Worm (Caenorhabditis elegans) whole organism, L1 larva: ENCODE measurements around the gene hlh-12.

Source experiments
- C04F5.9 ChIP-seq: sonication (generic microtip); optimal IDR thresholded peaks from 2 replicates; lab custom pipeline; 2016; ENCODE audit warnings: missing genetic modification characterization, missing compliant biosample characterization
- C16A3.4 ChIP-seq: fragments of 150-350 bp; optimal IDR thresholded peaks from 2 replicates; lab custom pipeline; 2014; ENCODE audit warnings: missing biosample characterization, missing genetic modification characterization
- Y116A8C.19 ChIP-seq: sonication (generic microtip); optimal IDR thresholded peaks from 2 replicates; lab custom pipeline; 2016; ENCODE audit warnings: missing compliant biosample characterization, missing genetic modification characterization, borderline replicate concordance
- aha-1 ChIP-seq: fragments of 150-350 bp; optimal IDR thresholded peaks from 2 replicates; lab custom pipeline; 2014; ENCODE audit warnings: missing biosample characterization, missing genetic modification characterization
- aly-2 ChIP-seq: fragments of 150-350 bp; optimal IDR thresholded peaks from 2 replicates; lab custom pipeline; 2014; ENCODE audit warnings: missing biosample characterization, missing genetic modification characterization
- ama-1 ChIP-seq: fragments of 150-350 bp; optimal IDR thresholded peaks from 2 replicates; lab custom pipeline; 2014
- blmp-1 ChIP-seq: fragments of 150-350 bp; optimal IDR thresholded peaks from 2 replicates; lab custom pipeline; 2014; ENCODE audit warnings: missing biosample characterization, missing genetic modification characterization
- ceh-63 ChIP-seq: fragments of 200-800 bp; sonication (Bioruptor generic); optimal IDR thresholded peaks from 2 replicates; lab custom pipeline; 2018; ENCODE audit warnings: mild to moderate bottlenecking, missing genetic modification characterization, missing compliant biosample characterization
- ceh-8 ChIP-seq: fragments of 200-800 bp; sonication (Bioruptor generic); optimal IDR thresholded peaks from 2 replicates; lab custom pipeline; 2018; ENCODE audit warnings: mild to moderate bottlenecking, missing genetic modification characterization, moderate library complexity, missing compliant biosample characterization
- ceh-88 ChIP-seq: fragments of 200-800 bp; sonication (Bioruptor generic); IDR thresholded peaks from 2 replicates; pipeline ENCODE4 v1.3.6; 2022; ENCODE audit warnings: missing genetic modification characterization, missing compliant biosample characterization
- dpl-1 ChIP-seq, 3 experiments: fragments of 150-350 bp in 2 of 3; sonication (generic microtip) in 1 of 3; optimal IDR thresholded peaks; 2 replicates each; lab custom pipeline; 2014 to 2017; ENCODE audit warnings: missing biosample characterization in 3 of 3, missing genetic modification characterization in 3 of 3, missing genetic modification reagents in 3 of 3
- dsc-1 ChIP-seq: sonication (generic microtip); optimal IDR thresholded peaks from 2 replicates; lab custom pipeline; 2016; ENCODE audit warnings: mild to moderate bottlenecking, missing genetic modification characterization, missing compliant biosample characterization
- efl-3 ChIP-seq: fragments of 200-800 bp; sonication (Bioruptor generic); optimal IDR thresholded peaks from 2 replicates; lab custom pipeline; 2018; ENCODE audit warnings: mild to moderate bottlenecking, missing genetic modification characterization, missing compliant biosample characterization
- egl-27 ChIP-seq, 2 experiments: fragments of 150-350 bp in 1 of 2; sonication (generic microtip); optimal IDR thresholded peaks; 3 replicates each; lab custom pipeline; 2017 to 2018; ENCODE audit warnings: missing biosample characterization in 2 of 2, missing genetic modification characterization in 2 of 2, missing genetic modification reagents in 2 of 2
- elt-2 ChIP-seq: sonication (generic microtip); optimal IDR thresholded peaks from 2 replicates; lab custom pipeline; 2016; ENCODE audit warnings: missing genetic modification characterization, mild to moderate bottlenecking, inconsistent platforms, missing compliant biosample characterization, missing genetic modification reagents
- elt-3 ChIP-seq, 6 experiments: fragments of 150-350 bp in 1 of 6; sonication (generic microtip); optimal IDR thresholded peaks; 2 replicates each; lab custom pipeline; 2017 to 2018; ENCODE audit warnings: missing biosample characterization in 6 of 6, missing genetic modification characterization in 6 of 6, inconsistent platforms in 1 of 6
- ets-5 ChIP-seq: fragments of 200-800 bp; sonication (Bioruptor generic); IDR thresholded peaks from 2 replicates; pipeline ENCODE4 v1.3.6; 2022; ENCODE audit warnings: missing genetic modification characterization, missing compliant biosample characterization
- fkh-10 ChIP-seq: sonication (generic microtip); optimal IDR thresholded peaks from 2 replicates; lab custom pipeline; 2017; ENCODE audit warnings: missing biosample characterization, missing genetic modification reagents, missing genetic modification characterization
- fkh-8 ChIP-seq: sonication (generic microtip); optimal IDR thresholded peaks from 2 replicates; lab custom pipeline; 2016; ENCODE audit warnings: mild to moderate bottlenecking, missing genetic modification characterization, missing compliant biosample characterization
- fos-1 ChIP-seq: fragments of 150-350 bp; optimal IDR thresholded peaks from 2 replicates; lab custom pipeline; 2014; ENCODE audit warnings: missing biosample characterization, missing genetic modification characterization
- irx-1 ChIP-seq: sonication (generic microtip); optimal IDR thresholded peaks from 2 replicates; lab custom pipeline; 2016; ENCODE audit warnings: missing genetic modification characterization, missing compliant biosample characterization
- isw-1 ChIP-seq: fragments of 200-800 bp; sonication (Bioruptor generic); IDR thresholded peaks from 2 replicates; pipeline ENCODE4 v1.3.6; 2022; ENCODE audit warnings: missing genetic modification characterization, missing compliant biosample characterization
- lin-15B ChIP-seq: fragments of 150-350 bp; sonication (generic microtip); optimal IDR thresholded peaks from 3 replicates; lab custom pipeline; 2014; ENCODE audit warnings: missing biosample characterization, missing genetic modification characterization
- lir-3 ChIP-seq: sonication (generic microtip); optimal IDR thresholded peaks from 2 replicates; lab custom pipeline; 2016; ENCODE audit warnings: mild to moderate bottlenecking, missing genetic modification characterization, moderate library complexity, missing compliant biosample characterization; ENCODE audit not compliant: poor library complexity
- lsy-2 ChIP-seq, 2 experiments: fragments of 150-350 bp; optimal IDR thresholded peaks; 2 replicates each; lab custom pipeline; 2014; ENCODE audit warnings: missing biosample characterization in 2 of 2, missing genetic modification characterization in 2 of 2
- mab-9 ChIP-seq: fragments of 200-800 bp; sonication (Bioruptor generic); IDR thresholded peaks from 2 replicates; pipeline ENCODE4 v1.3.6; 2022; ENCODE audit warnings: missing genetic modification reagents, missing genetic modification characterization, missing compliant biosample characterization
- mdl-1 ChIP-seq, 2 experiments: fragments of 150-350 bp; optimal IDR thresholded peaks; 2 replicates each; lab custom pipeline; 2014 to 2017; ENCODE audit warnings: missing biosample characterization in 2 of 2, missing genetic modification characterization in 2 of 2, inconsistent platforms in 1 of 2
- nhr-19 ChIP-seq: fragments of 200-800 bp; sonication (Bioruptor generic); conservative IDR thresholded peaks from 2 replicates; pipeline ENCODE4 v1.3.6; 2022; ENCODE audit warnings: missing genetic modification characterization, missing compliant biosample characterization
- nhr-20 ChIP-seq: sonication (generic microtip); optimal IDR thresholded peaks from 2 replicates; lab custom pipeline; 2016; ENCODE audit warnings: mild to moderate bottlenecking, missing genetic modification characterization, missing compliant biosample characterization
- nhr-237 ChIP-seq: fragments of 150-350 bp; optimal IDR thresholded peaks from 2 replicates; lab custom pipeline; 2014; ENCODE audit warnings: missing biosample characterization, missing genetic modification characterization
- nhr-71 ChIP-seq: sonication (generic microtip); optimal IDR thresholded peaks from 2 replicates; lab custom pipeline; 2016; ENCODE audit warnings: mild to moderate bottlenecking, missing genetic modification characterization, moderate library complexity, missing compliant biosample characterization
- nhr-84 ChIP-seq: sonication (generic microtip); optimal IDR thresholded peaks from 2 replicates; lab custom pipeline; 2017; ENCODE audit warnings: missing biosample characterization, missing genetic modification characterization
- nhr-90 ChIP-seq: sonication (generic microtip); optimal IDR thresholded peaks from 2 replicates; lab custom pipeline; 2016; ENCODE audit warnings: mild to moderate bottlenecking, missing genetic modification characterization, missing compliant biosample characterization; ENCODE audit not compliant: poor library complexity
- pax-3 ChIP-seq: fragments of 200-800 bp; sonication (Bioruptor generic); optimal IDR thresholded peaks from 2 replicates; lab custom pipeline; 2018; ENCODE audit warnings: mild to moderate bottlenecking, missing genetic modification characterization, moderate library complexity, missing compliant biosample characterization
- pqm-1 ChIP-seq: sonication (generic microtip); optimal IDR thresholded peaks from 3 replicates; lab custom pipeline; 2017; ENCODE audit warnings: missing biosample characterization, missing genetic modification characterization
- rnt-1 ChIP-seq: sonication (generic microtip); optimal IDR thresholded peaks from 2 replicates; lab custom pipeline; 2016; ENCODE audit warnings: mild to moderate bottlenecking, missing genetic modification characterization, moderate library complexity, missing compliant biosample characterization
- skn-1 ChIP-seq: fragments of 150-350 bp; optimal IDR thresholded peaks from 2 replicates; lab custom pipeline; 2014; ENCODE audit warnings: missing biosample characterization, missing genetic modification characterization
- snu-23 ChIP-seq: sonication (generic microtip); optimal IDR thresholded peaks from 2 replicates; lab custom pipeline; 2016; ENCODE audit warnings: missing genetic modification characterization, missing compliant biosample characterization
- sox-4 ChIP-seq: sonication (generic microtip); optimal IDR thresholded peaks from 2 replicates; lab custom pipeline; 2016; ENCODE audit warnings: missing genetic modification characterization, missing compliant biosample characterization
- sup-37 ChIP-seq: fragments of 200-800 bp; sonication (Bioruptor generic); optimal IDR thresholded peaks from 2 replicates; lab custom pipeline; 2018; ENCODE audit warnings: mild to moderate bottlenecking, missing genetic modification characterization, missing compliant biosample characterization
- tbx-2 ChIP-seq: sonication (generic microtip); optimal IDR thresholded peaks from 2 replicates; lab custom pipeline; 2016; ENCODE audit warnings: missing genetic modification characterization, missing compliant biosample characterization
- tlp-1 ChIP-seq: fragments of 150-350 bp; optimal IDR thresholded peaks from 2 replicates; lab custom pipeline; 2014; ENCODE audit warnings: missing biosample characterization, missing genetic modification characterization
- unc-130 ChIP-seq: fragments of 150-350 bp; optimal IDR thresholded peaks from 2 replicates; lab custom pipeline; 2017; ENCODE audit warnings: missing biosample characterization, missing genetic modification characterization, inconsistent platforms
- unc-30 ChIP-seq: sonication (generic microtip); optimal IDR thresholded peaks from 2 replicates; lab custom pipeline; 2017; ENCODE audit warnings: missing biosample characterization, missing genetic modification characterization
- unc-86 ChIP-seq: sonication (generic microtip); optimal IDR thresholded peaks from 2 replicates; lab custom pipeline; 2016; ENCODE audit warnings: missing genetic modification characterization, missing compliant biosample characterization
- unc-98 ChIP-seq: fragments of 200-800 bp; sonication (Bioruptor generic); IDR thresholded peaks from 2 replicates; pipeline ENCODE4 v1.3.6; 2022; ENCODE audit warnings: missing genetic modification characterization, missing compliant biosample characterization
- vab-15 ChIP-seq: sonication (generic microtip); optimal IDR thresholded peaks from 2 replicates; lab custom pipeline; 2017; ENCODE audit warnings: missing genotype, mild to moderate bottlenecking, missing genetic modification characterization, missing compliant biosample characterization
- xbp-1 ChIP-seq: sonication (generic microtip); optimal IDR thresholded peaks from 2 replicates; lab custom pipeline; 2016; ENCODE audit warnings: missing genetic modification characterization, missing compliant biosample characterization
- zag-1 ChIP-seq: fragments of 150-350 bp; optimal IDR thresholded peaks from 2 replicates; lab custom pipeline; 2014; ENCODE audit warnings: missing biosample characterization, missing genetic modification characterization
- ztf-11 ChIP-seq, 2 experiments: sonication (generic microtip); optimal IDR thresholded peaks; 2 replicates each; lab custom pipeline; 2016 to 2017; ENCODE audit warnings: missing genetic modification characterization in 2 of 2, missing biosample characterization in 1 of 2, missing compliant biosample characterization in 1 of 2
- ztf-4 ChIP-seq: fragments of 150-350 bp; optimal IDR thresholded peaks from 2 replicates; lab custom pipeline; 2014; ENCODE audit warnings: missing biosample characterization, missing genetic modification characterization

The hlh-12 gene

ce11 chrIV:8528345-8528744 is 49.1 kb upstream of the hlh-12 start (continued):
- TF ChIP-seq sox-4 (tag; lab: Kevin White, UChicago) (no peak), fkh-8 (tag; lab: Kevin White, UChicago) (no peak), nhr-237 (tag; lab: Kevin White, UChicago) (no peak), xbp-1 (tag; lab: Kevin White, UChicago) (no peak), ceh-63 (GFP tag; lab: Kevin White, UChicago) (no peak), ceh-88 (GFP tag; lab: Robert Waterston, UW) (no peak), egl-27 (tag; optimal IDR thresholded peaks at IDR 0.05; lab: Kevin White, UChicago) (no peak), irx-1 (tag; lab: Kevin White, UChicago) (no peak), mdl-1 (tag; optimal IDR thresholded peaks at IDR 0.05; lab: Kevin White, UChicago) (peak in 1 of 2 experiments; percentile 87), pqm-1 (tag; lab: Kevin White, UChicago) (no peak), mab-9 (no peak), isw-1 (GFP tag; lab: Robert Waterston, UW) (no peak), rnt-1 (tag; lab: Kevin White, UChicago) (no peak), C16A3.4 (no peak), unc-30 (tag; lab: Kevin White, UChicago) (no peak), dpl-1 (GFP tag; optimal IDR thresholded peaks at IDR 0.05; lab: Kevin White, UChicago) (no peak), skn-1 (tag; lab: Kevin White, UChicago) (no peak), C04F5.9 (tag; lab: Kevin White, UChicago) (no peak), elt-2 (tag; lab: Kevin White, UChicago) (peak; percentile 89), ceh-8 (GFP tag; lab: Kevin White, UChicago) (no peak), tlp-1 (tag; lab: Kevin White, UChicago) (no peak), lin-15B (tag; lab: Kevin White, UChicago) (no peak), nhr-71 (tag; lab: Kevin White, UChicago) (peak; percentile 55), aly-2 (tag; lab: Kevin White, UChicago) (no peak), zag-1 (tag; lab: Kevin White, UChicago) (no peak), nhr-90 (peak; percentile 62), ztf-4 (peak; percentile 32), ama-1 (lab: Kevin White, UChicago) (no peak), fos-1 (tag; lab: Kevin White, UChicago) (no peak), sup-37 (GFP tag; lab: Kevin White, UChicago) (no peak), unc-130 (tag; lab: Kevin White, UChicago) (peak; percentile 72)

ce11 chrIV:8527598-8528012 is 48.4 kb upstream of the hlh-12 start:
- TF ChIP-seq tbx-2 (tag; lab: Kevin White, UChicago), result peak; percentile 90
- TF ChIP-seq vab-15 (tag; lab: Kevin White, UChicago), result peak; percentile 78
- no peak for TF ChIP-seq ztf-11 (tag; optimal IDR thresholded peaks at IDR 0.05; lab: Kevin White, UChicago)
- peak; percentile 28 for TF ChIP-seq rnt-1 (tag; lab: Kevin White, UChicago)
- peak; percentile 48 for TF ChIP-seq lir-3 (tag; lab: Kevin White, UChicago)
- TF ChIP-seq Y116A8C.19, result no peak
- no peak for TF ChIP-seq dsc-1 (tag; lab: Kevin White, UChicago)
- TF ChIP-seq lsy-2 (tag; optimal IDR thresholded peaks at IDR 0.05; lab: Kevin White, UChicago), result peak; percentile 60 to 84
- peak; percentile 12 for TF ChIP-seq C04F5.9 (tag; lab: Kevin White, UChicago)
- TF ChIP-seq nhr-237 (tag; lab: Kevin White, UChicago), result no peak
- TF ChIP-seq unc-98 (GFP tag; lab: Robert Waterston, UW), result no peak
- TF ChIP-seq zag-1 (tag; lab: Kevin White, UChicago), result no peak
- TF ChIP-seq aha-1, result no peak
- no peak for TF ChIP-seq fos-1 (tag; lab: Kevin White, UChicago)
- peak; percentile 100 for TF ChIP-seq elt-2 (tag; lab: Kevin White, UChicago)
- TF ChIP-seq pax-3 (tag; lab: Kevin White, UChicago), result peak; percentile 40
- TF ChIP-seq elt-3 (tag; optimal IDR thresholded peaks at IDR 0.05; lab: Kevin White, UChicago), result peak in 5 of 6 experiments; percentile 43 to 98 (median 73)
- no peak for TF ChIP-seq isw-1 (GFP tag; lab: Robert Waterston, UW)
- TF ChIP-seq snu-23 (GFP tag; lab: Kevin White, UChicago), result peak; percentile 84
- TF ChIP-seq fkh-10 (GFP tag; lab: Kevin White, UChicago), result no peak
- peak; percentile 90 for TF ChIP-seq nhr-19
- no peak for TF ChIP-seq mab-9
- no peak for TF ChIP-seq efl-3
- no peak for TF ChIP-seq lin-15B (tag; lab: Kevin White, UChicago)
- TF ChIP-seq ets-5 (GFP tag; lab: Robert Waterston, UW), result no peak
- peak; percentile 26 for TF ChIP-seq sup-37 (GFP tag; lab: Kevin White, UChicago)
- TF ChIP-seq unc-86, result no peak
- TF ChIP-seq nhr-84 (tag; lab: Kevin White, UChicago), result no peak
- TF ChIP-seq nhr-20 (tag; lab: Kevin White, UChicago), result peak; percentile 98
- TF ChIP-seq blmp-1 (tag; lab: Kevin White, UChicago), result peak; percentile 85
- TF ChIP-seq unc-30 (tag; lab: Kevin White, UChicago), result no peak
